Fruit fly (Drosophila melanogaster) whole organism, adult: ENCODE measurements around the gene BNIP3.

Experiments used
- CG11617 ChIP-seq: fragments of 200-800 bp; sonication (Bioruptor generic); optimal IDR thresholded peaks from 2 replicates; lab custom pipeline; 2017; ENCODE audit warnings: mild to moderate bottlenecking, missing biosample characterization, missing genetic modification reagents, missing genetic modification characterization
- CG12768 ChIP-seq: fragments of 200-800 bp; sonication (Bioruptor generic); optimal IDR thresholded peaks from 2 replicates; lab custom pipeline; 2017; ENCODE audit warnings: missing biosample characterization, missing genetic modification characterization, mild to moderate bottlenecking, moderate library complexity, missing genetic modification reagents
- CG14711 ChIP-seq: fragments of 200-800 bp; sonication (Bioruptor generic); optimal IDR thresholded peaks from 2 replicates; lab custom pipeline; 2018; ENCODE audit warnings: missing biosample characterization, mild to moderate bottlenecking, missing genetic modification characterization, moderate library complexity
- CG7101 ChIP-seq: fragments of 200-800 bp; sonication (Bioruptor generic); optimal IDR thresholded peaks from 2 replicates; lab custom pipeline; 2018; ENCODE audit warnings: missing biosample characterization, mild to moderate bottlenecking, missing genetic modification characterization, moderate library complexity
- Crg-1 ChIP-seq: fragments of 200-800 bp; sonication (Bioruptor generic); optimal IDR thresholded peaks from 2 replicates; lab custom pipeline; 2016; ENCODE audit warnings: missing biosample characterization, missing genetic modification characterization
- cnc ChIP-seq, 2 experiments: fragments of >200 bp; optimal IDR thresholded peaks; 2 replicates each; lab custom pipeline; 2017
- ovo ChIP-seq: fragments of 200-800 bp; sonication (Bioruptor generic); optimal IDR thresholded peaks from 2 replicates; lab custom pipeline; 2016; ENCODE audit warnings: missing biosample characterization, missing genetic modification characterization

dm6 chr3L:20474197-20474788 lies 44.9 kb downstream of the BNIP3 start, which contains the start of gene isoQC:
- TF ChIP-seq CG11617 (GFP tag; lab: Kevin White, UChicago) (no peak), Crg-1 (GFP tag; lab: Kevin White, UChicago) (no peak), CG12768 (GFP tag; lab: Kevin White, UChicago) (no peak), ovo (GFP tag; lab: Kevin White, UChicago) (no peak), cnc (optimal IDR thresholded peaks at IDR 0.05; lab: Kevin White, UChicago) (no peak), CG14711 (tag; lab: Kevin White, UChicago) (no peak), CG7101 (tag; lab: Kevin White, UChicago) (no peak)
